Worm (Caenorhabditis elegans): ENCODE data around the gene T01G5.7.

DNA sequence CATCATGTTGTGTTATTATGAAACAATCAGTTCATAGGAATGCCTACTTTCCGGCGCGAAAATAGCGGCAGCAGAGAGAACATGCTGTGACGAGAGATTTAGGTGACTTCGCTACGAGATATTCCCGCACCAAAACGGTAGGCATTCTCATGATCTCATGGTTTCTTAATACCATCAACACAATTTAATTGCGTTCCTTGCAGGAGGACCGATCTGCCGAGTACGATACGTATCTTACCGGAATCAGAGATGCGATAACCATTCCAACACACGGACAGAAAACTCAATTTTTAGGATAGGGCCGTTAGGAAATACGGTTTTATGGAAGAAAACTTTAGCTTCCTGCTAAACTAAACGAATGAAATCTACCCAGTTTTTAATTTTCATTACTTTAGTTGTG lies 37.0 kb downstream of the T01G5.7 start, which contains the start of gene T09F5.1:
- no peak for TF ChIP-seq tab-1 (GFP tag; IDR thresholded peaks at IDR 0.05)
- no peak for TF ChIP-seq klf-2 (GFP tag; conservative IDR thresholded peaks at IDR 0.05)
- no peak for TF ChIP-seq flt-1 (GFP tag; IDR thresholded peaks at IDR 0.05)
- TF ChIP-seq med-1 (GFP tag; optimal IDR thresholded peaks at IDR 0.05; ENCODE audit: insufficient read depth), result no peak
